Fruit fly (Drosophila melanogaster): ENCODE results near the gene CG5418.
A peak's percentile ranks its signal among the peaks of the same experiment; 100 is the strongest.

Gene CG5418

dm6 chr2L:12460767-12461739, 8.0 kb upstream of the CG5418 start (continued):
- peak; percentile 85 for TF ChIP-seq caup (GFP tag; optimal IDR thresholded peaks at IDR 0.05; ENCODE audit: severe bottlenecking)
- no peak for TF ChIP-seq CG17612 (GFP tag; IDR thresholded peaks at IDR 0.05)
- TF ChIP-seq D (optimal IDR thresholded peaks at IDR 0.05), result no peak
- TF ChIP-seq D (GFP tag; optimal IDR thresholded peaks at IDR 0.05), result peak; percentile 38
- TF ChIP-seq Dek (tag; optimal IDR thresholded peaks at IDR 0.05), result peak; percentile 67
- TF ChIP-seq CG8359 (GFP tag; optimal IDR thresholded peaks at IDR 0.05; ENCODE audit: borderline replicate concordance), result peak; percentile 53
- no peak for TF ChIP-seq ftz-f1 (GFP tag; optimal IDR thresholded peaks at IDR 0.05)
- peak; percentile 79 for TF ChIP-seq CG32532 (GFP tag; IDR thresholded peaks at IDR 0.05)
- TF ChIP-seq CG15601 (tag; optimal IDR thresholded peaks at IDR 0.05), result peak; percentile 20
- peak; percentile 87 for TF ChIP-seq CG6765 (GFP tag; optimal IDR thresholded peaks at IDR 0.05)
- TF ChIP-seq CG6791 (GFP tag; IDR thresholded peaks at IDR 0.05; ENCODE audit: partially characterized antibody), result no peak
- TF ChIP-seq CG34376 (GFP tag; optimal IDR thresholded peaks at IDR 0.05), result peak; percentile 94
- no peak for TF ChIP-seq Lhr (GFP tag; optimal IDR thresholded peaks at IDR 0.05)
- TF ChIP-seq Nf-YB (GFP tag; optimal IDR thresholded peaks at IDR 0.05), result peak; percentile 31
- peak; percentile 87; the same call in 2 of the 3 replicates for TF ChIP-seq CG2199 (GFP tag; IDR thresholded peaks at IDR 0.05)
- peak; percentile 84 for TF ChIP-seq nau (GFP tag; optimal IDR thresholded peaks at IDR 0.05)
- TF ChIP-seq CG3281 (GFP tag; optimal IDR thresholded peaks at IDR 0.05), result peak; percentile 86
- peak; percentile 32; the same call in 2 of the 3 replicates for TF ChIP-seq CG14050 (GFP tag; IDR thresholded peaks at IDR 0.05)
- peak; percentile 39; the same call in 1 of the 2 replicates for TF ChIP-seq CG31441 (GFP tag; IDR thresholded peaks at IDR 0.05)
- TF ChIP-seq Fer2 (tag; optimal IDR thresholded peaks at IDR 0.05), result peak; percentile 51
- TF ChIP-seq CG4328 (GFP tag; optimal IDR thresholded peaks at IDR 0.05), result peak; percentile 83
- peak; percentile 78 for TF ChIP-seq HmgZ (tag; optimal IDR thresholded peaks at IDR 0.05)
- no peak for TF ChIP-seq ken (GFP tag; IDR thresholded peaks at IDR 0.05)
- peak; percentile 79 for TF ChIP-seq CG2678 (tag; optimal IDR thresholded peaks at IDR 0.05)
- no peak for TF ChIP-seq CG6272 (GFP tag; IDR thresholded peaks at IDR 0.05)
- peak; percentile 96 for TF ChIP-seq z (GFP tag; IDR thresholded peaks at IDR 0.05)
- peak; percentile 7 for TF ChIP-seq chn (GFP tag; optimal IDR thresholded peaks at IDR 0.05)
- TF ChIP-seq Ssrp (tag; optimal IDR thresholded peaks at IDR 0.05), result no peak
- TF ChIP-seq lab (GFP tag; optimal IDR thresholded peaks at IDR 0.05), result peak; percentile 94
- TF ChIP-seq CG12104 (GFP tag; optimal IDR thresholded peaks at IDR 0.05), result peak; percentile 28
- TF ChIP-seq CG8290 (GFP tag; optimal IDR thresholded peaks at IDR 0.05), result no peak
- peak; percentile 56 to 88 for TF ChIP-seq CG8290 (tag; optimal IDR thresholded peaks at IDR 0.05)
- TF ChIP-seq mirr (GFP tag; optimal IDR thresholded peaks at IDR 0.05), result peak; percentile 96
- peak; percentile 72 for TF ChIP-seq fd64A (GFP tag; optimal IDR thresholded peaks at IDR 0.05)
- no peak for TF ChIP-seq CG33213 (GFP tag; optimal IDR thresholded peaks at IDR 0.05)
- peak; percentile 75 for TF ChIP-seq HHEX (GFP tag; optimal IDR thresholded peaks at IDR 0.05)
- 0 out of 2 replicates have a peak, but pooled peaks have one; percentile 17 for TF ChIP-seq CG14441 (GFP tag; IDR thresholded peaks at IDR 0.05)
- TF ChIP-seq BEAF-32 (GFP tag; optimal IDR thresholded peaks at IDR 0.05), result no peak
- peak; percentile 63 for TF ChIP-seq Xrp1 (GFP tag; IDR thresholded peaks at IDR 0.05)
- TF ChIP-seq pan (optimal IDR thresholded peaks at IDR 0.05), result no peak
- TF ChIP-seq pan (GFP tag; optimal IDR thresholded peaks at IDR 0.05 in 1 of 2, IDR thresholded peaks at IDR 0.05 in 1 of 2), result peak in 1 of 2 experiments; percentile 49
- peak; percentile 93 for TF ChIP-seq CG13894 (tag; optimal IDR thresholded peaks at IDR 0.05)
- TF ChIP-seq CG17568 (GFP tag; optimal IDR thresholded peaks at IDR 0.05), result peak; percentile 79
- no peak for TF ChIP-seq C15 (GFP tag; IDR thresholded peaks at IDR 0.05)
- TF ChIP-seq eve (GFP tag; optimal IDR thresholded peaks at IDR 0.05), result peak in 1 of 2 experiments; percentile 51
- peak; percentile 26 for TF ChIP-seq CG10274 (GFP tag; optimal IDR thresholded peaks at IDR 0.05)
- TF ChIP-seq sens (GFP tag), result peak; percentile 62
- TF ChIP-seq sqz (GFP tag; optimal IDR thresholded peaks at IDR 0.05), result peak; percentile 92
